Fruit fly (Drosophila melanogaster) whole organism, embryonic: ENCODE results near the gene CheB38c.

Experiments
- CG12071 ChIP-seq: fragments of 200-800 bp; sonication (Bioruptor generic); optimal IDR thresholded peaks from 3 replicates; lab custom pipeline; 2018; ENCODE audit warnings: missing biosample characterization, mild to moderate bottlenecking, missing genetic modification characterization
- CG1233 ChIP-seq: fragments of 200-800 bp; sonication (Bioruptor generic); optimal IDR thresholded peaks from 4 replicates; lab custom pipeline; 2018; ENCODE audit warnings: missing biosample characterization, mild to moderate bottlenecking, missing genetic modification characterization
- CG16815 ChIP-seq: fragments of 200-800 bp; sonication (Bioruptor generic); optimal IDR thresholded peaks from 3 replicates; lab custom pipeline; 2017; ENCODE audit warnings: missing biosample characterization, mild to moderate bottlenecking, missing genetic modification characterization
- CG3407 ChIP-seq: fragments of 200-800 bp; sonication (Bioruptor generic); optimal IDR thresholded peaks from 2 replicates; lab custom pipeline; 2018; ENCODE audit warnings: missing biosample characterization, mild to moderate bottlenecking, missing genetic modification characterization
- Camta ChIP-seq: fragments of 200-800 bp; sonication (Bioruptor generic); optimal IDR thresholded peaks from 2 replicates; lab custom pipeline; 2016; ENCODE audit warnings: missing biosample characterization, missing genetic modification characterization
- amos ChIP-seq: fragments of 200-800 bp; sonication (Bioruptor generic); IDR thresholded peaks from 2 replicates; pipeline ENCODE4 v1.3.6; 2022; ENCODE audit warnings: missing biosample characterization, missing genetic modification characterization; ENCODE audit not compliant: partially characterized antibody
- chif ChIP-seq, 2 experiments: fragments of 200-800 bp; sonication (Bioruptor generic); optimal IDR thresholded peaks; 3 replicates each; lab custom pipeline; 2016; ENCODE audit warnings: missing biosample characterization in 2 of 2, missing genetic modification characterization in 2 of 2
- dan ChIP-seq: fragments of 200-800 bp; sonication (Bioruptor generic); IDR thresholded peaks from 2 replicates; pipeline ENCODE4 v1.3.6; 2022; ENCODE audit warnings: missing biosample characterization, missing genetic modification characterization
- mam ChIP-seq: fragments of 200-800 bp; sonication (Bioruptor generic); optimal IDR thresholded peaks from 3 replicates; lab custom pipeline; 2016; ENCODE audit warnings: missing biosample characterization, missing genetic modification characterization
- salm ChIP-seq: fragments of 200-800 bp; sonication (Bioruptor generic); optimal IDR thresholded peaks from 2 replicates; lab custom pipeline; 2018; ENCODE audit warnings: missing biosample characterization, mild to moderate bottlenecking, missing genetic modification characterization
- sna ChIP-seq: fragments of 200-800 bp; sonication (Bioruptor generic); IDR thresholded peaks from 2 replicates; pipeline ENCODE4 v1.3.6; 2022; ENCODE audit warnings: missing biosample characterization, missing genetic modification characterization; ENCODE audit not compliant: partially characterized antibody
- wor ChIP-seq: fragments of 200-800 bp; sonication (Bioruptor generic); IDR thresholded peaks from 2 replicates; pipeline ENCODE4 v1.3.6; 2022; ENCODE audit warnings: missing biosample characterization, missing genetic modification characterization

DNA sequence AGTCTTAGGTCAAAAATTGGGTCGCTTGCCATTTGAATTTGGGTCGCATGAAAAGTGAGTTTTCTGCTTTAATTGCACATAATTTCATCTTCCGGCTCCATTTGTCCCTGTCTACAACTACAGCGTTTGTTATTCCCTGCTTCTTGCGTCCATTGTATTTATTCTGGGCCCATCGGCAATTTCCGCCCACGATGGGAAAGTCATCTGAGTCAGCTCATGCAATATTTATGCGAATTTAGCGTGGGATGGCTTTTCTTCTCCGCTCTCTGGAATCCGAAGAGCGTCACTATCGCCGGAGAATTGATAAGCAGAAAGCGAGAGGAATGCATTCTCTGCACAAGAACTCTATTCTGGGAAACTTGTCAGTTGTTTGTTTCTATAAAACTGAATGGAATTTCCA, 28.1 kb downstream of the CheB38c start:
- TF ChIP-seq mam (GFP tag; lab: Kevin White, UChicago) = no peak
- no peak for TF ChIP-seq Camta (GFP tag; lab: Kevin White, UChicago)
- no peak for TF ChIP-seq dan (GFP tag; lab: Robert Waterston, UW)
- no peak for TF ChIP-seq sna
- no peak for TF ChIP-seq CG12071 (GFP tag; lab: Kevin White, UChicago)
- no peak for TF ChIP-seq CG3407 (GFP tag; lab: Kevin White, UChicago)
- TF ChIP-seq CG1233 (GFP tag; lab: Kevin White, UChicago) = no peak
- no peak for TF ChIP-seq salm (tag; lab: Kevin White, UChicago)
- no peak for TF ChIP-seq amos (GFP tag; lab: Robert Waterston, UW)
- no peak for TF ChIP-seq chif (GFP tag; optimal IDR thresholded peaks at IDR 0.05; lab: Kevin White, UChicago)
- no peak for TF ChIP-seq wor (GFP tag; lab: Robert Waterston, UW)
- no peak for TF ChIP-seq CG16815 (GFP tag; lab: Kevin White, UChicago)
